Worm (Caenorhabditis elegans) whole organism, L4/young adult: ENCODE measurements around the gene fbxb-35.

ENCODE experiments used
- W03F9.2 ChIP-seq: fragments of 150-350 bp; optimal IDR thresholded peaks from 2 replicates; lab custom pipeline; 2014; ENCODE audit warnings: missing biosample characterization, missing genetic modification characterization
- him-1 ChIP-seq: sonication (generic microtip); optimal IDR thresholded peaks from 2 replicates; lab custom pipeline; 2016; ENCODE audit warnings: missing genotype, missing genetic modification reagents, missing genetic modification characterization, missing compliant biosample characterization

- TF ChIP-seq him-1 (tag; lab: Kevin White, UChicago) (no peak), W03F9.2 (tag; lab: Kevin White, UChicago) (no peak)
Observed at ce11 chrII:2075513-2075912, 24.0 kb downstream of the fbxb-35 start, which contains the start of gene F07E5.8.
